Fruit fly (Drosophila melanogaster) whole organism, embryonic: ENCODE measurements around the gene CG44261.

ENCODE experiments used
- BtbVII ChIP-seq: fragments of 200-800 bp; sonication (Bioruptor generic); optimal IDR thresholded peaks from 3 replicates; lab custom pipeline; 2017; ENCODE audit warnings: missing biosample characterization, mild to moderate bottlenecking, missing genetic modification characterization
- CG10209 ChIP-seq: fragments of 200-800 bp; sonication (Bioruptor generic); optimal IDR thresholded peaks from 3 replicates; lab custom pipeline; 2017; ENCODE audit warnings: missing biosample characterization, mild to moderate bottlenecking, missing genetic modification characterization, missing genetic modification reagents
- CG10274 ChIP-seq: fragments of 200-800 bp; sonication (Bioruptor generic); optimal IDR thresholded peaks from 3 replicates; lab custom pipeline; 2017; ENCODE audit warnings: missing biosample characterization, mild to moderate bottlenecking, missing genetic modification characterization
- CG10979 ChIP-seq: fragments of 200-800 bp; sonication (Bioruptor generic); optimal IDR thresholded peaks from 2 replicates; lab custom pipeline; 2018; ENCODE audit warnings: missing biosample characterization, mild to moderate bottlenecking, missing genetic modification characterization, moderate library complexity
- CG11504 ChIP-seq: fragments of 200-800 bp; sonication (Bioruptor generic); optimal IDR thresholded peaks from 3 replicates; lab custom pipeline; 2019; ENCODE audit warnings: missing biosample characterization, mild to moderate bottlenecking, missing genetic modification characterization, moderate library complexity
- CG11695 ChIP-seq: fragments of 200-800 bp; sonication (Bioruptor generic); IDR thresholded peaks from 3 replicates; pipeline ENCODE4 v1.3.6; 2022; ENCODE audit warnings: missing biosample characterization, missing genetic modification characterization
- CG11723 ChIP-seq: fragments of 200-800 bp; sonication (Bioruptor generic); optimal IDR thresholded peaks from 2 replicates; lab custom pipeline; 2017; ENCODE audit warnings: missing biosample characterization, mild to moderate bottlenecking, missing genetic modification characterization
- CG12942 ChIP-seq: fragments of 200-800 bp; sonication (Bioruptor generic); optimal IDR thresholded peaks from 3 replicates; lab custom pipeline; 2016; ENCODE audit warnings: missing biosample characterization, missing genetic modification characterization
- CG18599 ChIP-seq: fragments of 200-800 bp; sonication (Bioruptor generic); optimal IDR thresholded peaks from 3 replicates; lab custom pipeline; 2017; ENCODE audit warnings: missing biosample characterization, missing genetic modification characterization, mild to moderate bottlenecking, moderate library complexity, missing genetic modification reagents
- CG2678 ChIP-seq: fragments of 200-800 bp; sonication (Bioruptor generic); optimal IDR thresholded peaks from 3 replicates; lab custom pipeline; 2019; ENCODE audit warnings: missing biosample characterization, mild to moderate bottlenecking, missing genetic modification characterization, moderate library complexity
- CG3726 ChIP-seq: fragments of 200-800 bp; sonication (Bioruptor generic); IDR thresholded peaks from 3 replicates; pipeline ENCODE4, ENCODE4 v1.3.6; 2022; ENCODE audit warnings: missing biosample characterization, missing genetic modification characterization
- CG4328 ChIP-seq: fragments of 200-800 bp; sonication (Bioruptor generic); optimal IDR thresholded peaks from 3 replicates; lab custom pipeline; 2017; ENCODE audit warnings: missing biosample characterization, missing genetic modification reagents, missing genetic modification characterization
- CG4707 ChIP-seq: fragments of 200-800 bp; sonication (Bioruptor generic); optimal IDR thresholded peaks from 2 replicates; lab custom pipeline; 2018; ENCODE audit warnings: missing biosample characterization, mild to moderate bottlenecking, missing genetic modification characterization, moderate library complexity
- CG5180 ChIP-seq: fragments of 200-800 bp; sonication (Bioruptor generic); optimal IDR thresholded peaks from 3 replicates; lab custom pipeline; 2017; ENCODE audit warnings: missing biosample characterization, missing genetic modification characterization, mild to moderate bottlenecking, moderate library complexity, missing genetic modification reagents
- CG6791 ChIP-seq: fragments of 200-800 bp; sonication (Bioruptor generic); IDR thresholded peaks from 3 replicates; pipeline ENCODE4 v1.3.6; 2022; ENCODE audit warnings: missing biosample characterization, missing genetic modification characterization; ENCODE audit not compliant: partially characterized antibody
- CG7556 ChIP-seq: fragments of 200-800 bp; sonication (Bioruptor generic); optimal IDR thresholded peaks from 2 replicates; lab custom pipeline; 2017; ENCODE audit warnings: missing biosample characterization, mild to moderate bottlenecking, missing genetic modification characterization
- CG7928 ChIP-seq: fragments of 200-800 bp; sonication (Bioruptor generic); optimal IDR thresholded peaks from 2 replicates; lab custom pipeline; 2017; ENCODE audit warnings: missing biosample characterization, mild to moderate bottlenecking, missing genetic modification characterization
- CG8359 ChIP-seq: fragments of 200-800 bp; sonication (Bioruptor generic); optimal IDR thresholded peaks from 2 replicates; lab custom pipeline; 2017; ENCODE audit warnings: missing biosample characterization, mild to moderate bottlenecking, missing genetic modification characterization, borderline replicate concordance
- CG8924 ChIP-seq: fragments of 200-800 bp; optimal IDR thresholded peaks from 3 replicates; lab custom pipeline; 2019; ENCODE audit warnings: missing biosample characterization, mild to moderate bottlenecking, missing genetic modification characterization, moderate library complexity
- CG9609 ChIP-seq: fragments of 200-800 bp; sonication (Bioruptor generic); optimal IDR thresholded peaks from 3 replicates; lab custom pipeline; 2016; ENCODE audit warnings: missing biosample characterization, missing genetic modification characterization
- Chrac-16 ChIP-seq: fragments of 200-800 bp; sonication (Bioruptor generic); optimal IDR thresholded peaks from 3 replicates; lab custom pipeline; 2016; ENCODE audit warnings: missing biosample characterization, missing genetic modification characterization
- D19B ChIP-seq: fragments of 200-800 bp; sonication (Bioruptor generic); optimal IDR thresholded peaks from 2 replicates; lab custom pipeline; 2017; ENCODE audit warnings: missing biosample characterization, mild to moderate bottlenecking, missing genetic modification characterization
- Deaf1 ChIP-seq: fragments of 200-800 bp; optimal IDR thresholded peaks from 3 replicates; lab custom pipeline; 2019; ENCODE audit warnings: missing biosample characterization, mild to moderate bottlenecking, missing genetic modification characterization, moderate library complexity
- E2f2 ChIP-seq: fragments of 200-800 bp; sonication (Bioruptor generic); IDR thresholded peaks from 2 replicates; pipeline ENCODE4 v1.3.6; 2022; ENCODE audit warnings: missing biosample characterization, missing genetic modification characterization
- Gsc ChIP-seq: fragments of 200-800 bp; sonication (Bioruptor generic); IDR thresholded peaks from 2 replicates; pipeline ENCODE4 v1.3.6; 2022; ENCODE audit warnings: missing biosample characterization, missing genetic modification characterization
- Kr ChIP-seq: fragments of 200-800 bp; sonication (Bioruptor generic); optimal IDR thresholded peaks from 2 replicates; lab custom pipeline; 2017; ENCODE audit warnings: missing biosample characterization, mild to moderate bottlenecking, missing genetic modification characterization
- Med ChIP-seq: fragments of 200-800 bp; sonication (Bioruptor generic); peaks from one replicate; lab custom pipeline; 2016; ENCODE audit warnings: missing biosample characterization, missing genetic modification characterization, mild to moderate bottlenecking, inconsistent platforms, moderate library complexity
- Mrtf ChIP-seq: fragments of 200-800 bp; sonication (Bioruptor generic); IDR thresholded peaks from 3 replicates; pipeline ENCODE4 v1.3.6; 2022; ENCODE audit warnings: missing biosample characterization, missing genetic modification characterization
- Myb ChIP-seq: fragments of 200-800 bp; sonication (Bioruptor generic); optimal IDR thresholded peaks from 2 replicates; lab custom pipeline; 2016; ENCODE audit warnings: missing biosample characterization, missing genetic modification characterization
- NC2β ChIP-seq: fragments of 200-800 bp; sonication (Bioruptor generic); optimal IDR thresholded peaks from 2 replicates; lab custom pipeline; 2016; ENCODE audit warnings: missing biosample characterization, missing genetic modification characterization
- Oli ChIP-seq: fragments of 200-800 bp; sonication (Bioruptor generic); optimal IDR thresholded peaks from 2 replicates; lab custom pipeline; 2018; ENCODE audit warnings: missing biosample characterization, mild to moderate bottlenecking, missing genetic modification characterization, moderate library complexity
- Sin3A ChIP-seq: fragments of >200 bp; optimal IDR thresholded peaks from 2 replicates; lab custom pipeline; 2018
- Spps ChIP-seq: fragments of 200-800 bp; sonication (Bioruptor generic); optimal IDR thresholded peaks from 2 replicates; lab custom pipeline; 2018; ENCODE audit warnings: missing biosample characterization, mild to moderate bottlenecking, missing genetic modification characterization
- Xrp1 ChIP-seq: fragments of 200-800 bp; sonication (Bioruptor generic); IDR thresholded peaks from 2 replicates; pipeline ENCODE4 v1.3.6; 2022; ENCODE audit warnings: missing biosample characterization, missing genetic modification characterization
- ara ChIP-seq: fragments of 200-800 bp; sonication (Bioruptor generic); IDR thresholded peaks from 2 replicates; pipeline ENCODE4 v1.3.6; 2022; ENCODE audit warnings: missing biosample characterization, missing genetic modification characterization
- caup ChIP-seq: fragments of 200-800 bp; sonication (Bioruptor generic); optimal IDR thresholded peaks from 3 replicates; lab custom pipeline; 2017; ENCODE audit warnings: missing biosample characterization, mild to moderate bottlenecking, missing genetic modification characterization, moderate library complexity; ENCODE audit not compliant: severe bottlenecking
- chinmo ChIP-seq: fragments of 200-800 bp; sonication (Bioruptor generic); IDR thresholded peaks from 4 replicates; pipeline ENCODE4 v1.3.6; 2022; ENCODE audit warnings: missing biosample characterization, missing genetic modification characterization; ENCODE audit not compliant: partially characterized antibody
- dpn ChIP-seq, 2 experiments: fragments of 200-800 bp; sonication (Bioruptor generic); optimal IDR thresholded peaks; 3 replicates each; lab custom pipeline; 2016; ENCODE audit warnings: missing biosample characterization in 2 of 2, missing genetic modification characterization in 2 of 2
- ftz-f1 ChIP-seq: fragments of 200-800 bp; sonication (Bioruptor generic); optimal IDR thresholded peaks from 2 replicates; lab custom pipeline; 2016; ENCODE audit warnings: missing biosample characterization, missing genetic modification characterization
- lab ChIP-seq: fragments of 200-800 bp; sonication (Bioruptor generic); optimal IDR thresholded peaks from 3 replicates; lab custom pipeline; 2017; ENCODE audit warnings: missing biosample characterization, missing genetic modification characterization, mild to moderate bottlenecking, moderate library complexity, missing genetic modification reagents
- mirr ChIP-seq: fragments of 200-800 bp; sonication (Bioruptor generic); optimal IDR thresholded peaks from 3 replicates; lab custom pipeline; 2018; ENCODE audit warnings: missing biosample characterization, mild to moderate bottlenecking, missing genetic modification characterization
- pho ChIP-seq: fragments of 200-800 bp; sonication (Bioruptor generic); optimal IDR thresholded peaks from 2 replicates; lab custom pipeline; 2016; ENCODE audit warnings: missing biosample characterization, missing genetic modification characterization
- pnt ChIP-seq: fragments of 200-800 bp; sonication (Bioruptor generic); optimal IDR thresholded peaks from 3 replicates; lab custom pipeline; 2016; ENCODE audit warnings: missing biosample characterization, missing genetic modification characterization
- sd ChIP-seq: fragments of 200-800 bp; sonication (Bioruptor generic); optimal IDR thresholded peaks from 3 replicates; lab custom pipeline; 2018; ENCODE audit warnings: missing biosample characterization, mild to moderate bottlenecking, missing genetic modification characterization, moderate library complexity
- seq ChIP-seq: fragments of 200-800 bp; sonication (Bioruptor generic); IDR thresholded peaks from 2 replicates; pipeline ENCODE4 v1.3.6; 2022; ENCODE audit warnings: missing biosample characterization, missing genetic modification characterization
- shn ChIP-seq: fragments of 200-800 bp; sonication (Bioruptor generic); optimal IDR thresholded peaks from 3 replicates; lab custom pipeline; 2016; ENCODE audit warnings: missing biosample characterization, missing genetic modification characterization
- wor ChIP-seq: fragments of 200-800 bp; sonication (Bioruptor generic); IDR thresholded peaks from 2 replicates; pipeline ENCODE4 v1.3.6; 2022; ENCODE audit warnings: missing biosample characterization, missing genetic modification characterization
- zfh2 ChIP-seq: fragments of 200-800 bp; sonication (Bioruptor generic); optimal IDR thresholded peaks from 2 replicates; lab custom pipeline; 2016; ENCODE audit warnings: missing biosample characterization, missing genetic modification characterization

The CG44261 gene

DNA sequence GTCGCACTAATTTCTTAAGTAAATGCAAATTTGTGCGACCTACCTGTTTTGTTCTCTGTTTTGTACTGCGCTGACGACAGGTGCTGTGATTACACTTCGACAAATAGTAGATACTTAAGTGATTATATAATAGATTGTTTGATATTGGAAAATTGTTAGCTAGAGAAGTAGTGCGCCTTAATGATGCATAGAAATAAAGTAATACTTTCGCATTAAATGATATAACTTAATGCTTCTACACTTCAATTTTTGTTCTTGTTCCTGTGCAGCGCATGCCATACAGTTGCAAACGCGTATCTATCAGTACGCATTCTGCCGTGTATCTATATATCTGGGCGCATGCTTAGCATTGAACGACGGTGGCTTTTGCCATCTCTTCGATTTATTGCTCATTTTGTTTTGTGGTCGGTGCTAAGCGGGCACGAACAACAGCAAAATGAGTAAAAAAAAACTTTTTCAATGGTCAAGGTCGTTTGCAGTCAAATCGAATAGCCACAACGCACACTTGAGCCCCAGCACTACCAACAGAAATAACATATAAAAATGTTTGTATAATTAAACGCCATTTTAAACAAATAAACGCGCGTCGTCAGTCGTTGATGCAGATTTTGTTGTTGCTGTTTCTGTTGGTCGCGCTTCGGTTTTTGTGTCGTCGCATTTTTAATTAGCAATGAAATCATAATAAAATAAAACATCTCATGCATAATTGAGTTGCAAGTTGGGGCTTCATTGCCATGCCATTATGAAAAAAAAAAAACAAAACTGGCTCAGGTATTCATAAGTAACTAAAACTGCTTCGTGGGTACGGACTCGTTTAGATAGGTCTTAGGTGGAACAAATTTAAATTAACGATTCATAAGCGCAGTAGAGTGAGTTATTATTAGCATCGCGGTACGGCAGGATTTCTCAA is 22.6 kb upstream of the CG44261 start (continued):
- peak; percentile 7 for TF ChIP-seq CG8359 (GFP tag; lab: Kevin White, UChicago)
- TF ChIP-seq sd (tag; lab: Kevin White, UChicago), result peak; percentile 55
- TF ChIP-seq CG11504 (tag; lab: Kevin White, UChicago), result peak; percentile 55
- no peak for TF ChIP-seq CG3726 (GFP tag; lab: Robert Waterston, UW)
- TF ChIP-seq CG11695 (GFP tag; lab: Robert Waterston, UW), result 0 out of 3 replicates have a peak, but pooled peaks have one; percentile 50
- TF ChIP-seq Myb (GFP tag; lab: Kevin White, UChicago), result peak; percentile 9
- TF ChIP-seq ftz-f1, result peak; percentile 47
- no peak for TF ChIP-seq CG11723 (GFP tag; lab: Kevin White, UChicago)
- no peak for TF ChIP-seq seq (GFP tag; lab: Robert Waterston, UW)
- no peak for TF ChIP-seq CG12942 (GFP tag; lab: Kevin White, UChicago)
- TF ChIP-seq Mrtf (GFP tag; lab: Robert Waterston, UW), result 0 out of 3 replicates have a peak, but pooled peaks have one; percentile 31
- TF ChIP-seq Deaf1, result peak; percentile 23
- no peak for TF ChIP-seq Spps (tag; lab: Kevin White, UChicago)
- TF ChIP-seq CG18599 (GFP tag; lab: Kevin White, UChicago), result peak; percentile 50
- no peak for TF ChIP-seq CG10209
- TF ChIP-seq Kr (GFP tag; lab: Kevin White, UChicago), result no peak
- TF ChIP-seq CG10274 (GFP tag; lab: Kevin White, UChicago), result peak; percentile 4
- no peak for TF ChIP-seq CG6791 (GFP tag; lab: Robert Waterston, UW)
- TF ChIP-seq Med (GFP tag; lab: Kevin White, UChicago), result peak; percentile 87
- TF ChIP-seq CG9609, result no peak
- no peak for TF ChIP-seq wor (GFP tag; lab: Robert Waterston, UW)
- no peak for TF ChIP-seq mirr (GFP tag; lab: Kevin White, UChicago)
- peak; percentile 45 for TF ChIP-seq BtbVII (GFP tag; lab: Kevin White, UChicago)
- no peak for TF ChIP-seq Sin3A (lab: Kevin White, UChicago)
- peak in 1 of 2 experiments; percentile 23 for TF ChIP-seq dpn (GFP tag; optimal IDR thresholded peaks at IDR 0.05; lab: Kevin White, UChicago)
- TF ChIP-seq CG4707 (GFP tag; lab: Kevin White, UChicago), result no peak
- TF ChIP-seq CG10979 (tag; lab: Kevin White, UChicago), result peak; percentile 23
- TF ChIP-seq chinmo (GFP tag; lab: Robert Waterston, UW), result peak; percentile 97
- peak; percentile 12 for TF ChIP-seq pho (GFP tag; lab: Kevin White, UChicago)
- TF ChIP-seq Oli (tag; lab: Kevin White, UChicago), result peak; percentile 52
- no peak for TF ChIP-seq Gsc (GFP tag; lab: Robert Waterston, UW)
- no peak for TF ChIP-seq CG5180 (GFP tag; lab: Kevin White, UChicago)
- TF ChIP-seq CG4328 (GFP tag; lab: Kevin White, UChicago), result no peak
- peak; percentile 65 for TF ChIP-seq CG2678 (tag; lab: Kevin White, UChicago)
- TF ChIP-seq CG7928 (GFP tag; lab: Kevin White, UChicago), result no peak
- TF ChIP-seq caup (GFP tag; lab: Kevin White, UChicago), result peak; percentile 45
- TF ChIP-seq CG7556 (GFP tag; lab: Kevin White, UChicago), result peak; percentile 36
- no peak for TF ChIP-seq D19B (GFP tag; lab: Kevin White, UChicago)
- TF ChIP-seq lab (GFP tag; lab: Kevin White, UChicago), result peak; percentile 58
- no peak for TF ChIP-seq pnt (GFP tag; lab: Kevin White, UChicago)
- peak; percentile 19 for TF ChIP-seq CG8924 (tag; lab: Kevin White, UChicago)
- TF ChIP-seq Xrp1 (GFP tag; lab: Robert Waterston, UW), result peak; percentile 52; the same call in 1 of the 2 replicates
- TF ChIP-seq NC2β, result no peak
- no peak for TF ChIP-seq E2f2 (GFP tag; lab: Robert Waterston, UW)
- peak; percentile 4 for TF ChIP-seq zfh2 (GFP tag; lab: Kevin White, UChicago)
- no peak for TF ChIP-seq Chrac-16 (GFP tag; lab: Kevin White, UChicago)
- no peak for TF ChIP-seq ara (GFP tag; lab: Robert Waterston, UW)
- no peak for TF ChIP-seq shn (GFP tag; lab: Kevin White, UChicago)
